Worm (Caenorhabditis elegans) whole organism, early embryonic: ENCODE results near the gene B0496.6.

ENCODE experiments used
- ama-1 ChIP-seq: fragments of 150-350 bp; optimal IDR thresholded peaks from 2 replicates; lab custom pipeline; 2014
- ceh-13 ChIP-seq: fragments of 200-800 bp; sonication (Bioruptor generic); optimal IDR thresholded peaks from 2 replicates; lab custom pipeline; 2018; ENCODE audit warnings: mild to moderate bottlenecking, missing genetic modification characterization, missing compliant biosample characterization
- ceh-36 ChIP-seq: sonication (generic microtip); optimal IDR thresholded peaks from 2 replicates; lab custom pipeline; 2016; ENCODE audit warnings: missing genetic modification characterization, inconsistent platforms, missing compliant biosample characterization
- flt-1 ChIP-seq: fragments of 200-800 bp; sonication (Bioruptor generic); IDR thresholded peaks from 2 replicates; pipeline ENCODE4 v1.3.6; 2022; ENCODE audit warnings: missing genetic modification characterization, missing compliant biosample characterization
- pes-1 ChIP-seq: fragments of 200-800 bp; sonication (Bioruptor generic); IDR thresholded peaks from 2 replicates; pipeline ENCODE4 v1.3.6; 2022; ENCODE audit warnings: missing genetic modification reagents, missing genetic modification characterization, missing compliant biosample characterization
- scrt-1 ChIP-seq: fragments of 200-800 bp; sonication (Bioruptor generic); IDR thresholded peaks from 2 replicates; pipeline ENCODE4 v1.3.6; 2022; ENCODE audit warnings: missing genetic modification characterization, missing compliant biosample characterization
- sea-1 ChIP-seq: fragments of 200-800 bp; sonication (Bioruptor generic); conservative IDR thresholded peaks from 2 replicates; pipeline ENCODE4 v1.3.6; 2022; ENCODE audit warnings: missing genetic modification characterization, missing compliant biosample characterization
- tbx-11 ChIP-seq: fragments of 200-800 bp; sonication (Bioruptor generic); IDR thresholded peaks from 2 replicates; pipeline ENCODE4 v1.3.6; 2022; ENCODE audit warnings: missing genetic modification characterization, missing compliant biosample characterization

DNA sequence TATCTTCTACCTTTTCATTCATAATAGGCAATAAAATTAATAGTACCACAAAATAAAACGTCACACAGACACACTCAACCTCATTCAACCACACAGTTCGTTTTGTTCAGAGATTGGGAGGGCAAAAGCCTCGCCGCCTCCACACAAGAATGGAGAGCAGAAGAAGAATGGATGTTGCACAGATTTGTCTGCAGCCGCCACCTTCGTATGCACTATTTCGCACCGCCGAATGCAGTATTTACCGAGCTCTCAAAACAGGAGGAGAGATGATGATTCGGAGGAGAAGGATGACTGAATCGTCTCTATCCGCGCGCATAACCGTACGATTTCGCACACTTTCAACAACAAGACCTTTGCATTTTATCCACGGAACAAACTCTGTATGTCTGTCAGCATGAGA is 21.4 kb upstream of the B0496.6 start:
- TF ChIP-seq pes-1 (GFP tag; lab: Robert Waterston, UW) (no peak), ceh-36 (no peak), ama-1 (lab: Kevin White, UChicago) (no peak), tbx-11 (GFP tag; lab: Robert Waterston, UW) (no peak), scrt-1 (no peak), ceh-13 (no peak), flt-1 (GFP tag; lab: Robert Waterston, UW) (no peak), sea-1 (GFP tag; lab: Robert Waterston, UW) (no peak)
